Fruit fly (Drosophila melanogaster): ENCODE data around the gene CG43082.
A peak's percentile ranks its signal among the peaks of the same experiment; 100 is the strongest.

Gene CG43082

DNA sequence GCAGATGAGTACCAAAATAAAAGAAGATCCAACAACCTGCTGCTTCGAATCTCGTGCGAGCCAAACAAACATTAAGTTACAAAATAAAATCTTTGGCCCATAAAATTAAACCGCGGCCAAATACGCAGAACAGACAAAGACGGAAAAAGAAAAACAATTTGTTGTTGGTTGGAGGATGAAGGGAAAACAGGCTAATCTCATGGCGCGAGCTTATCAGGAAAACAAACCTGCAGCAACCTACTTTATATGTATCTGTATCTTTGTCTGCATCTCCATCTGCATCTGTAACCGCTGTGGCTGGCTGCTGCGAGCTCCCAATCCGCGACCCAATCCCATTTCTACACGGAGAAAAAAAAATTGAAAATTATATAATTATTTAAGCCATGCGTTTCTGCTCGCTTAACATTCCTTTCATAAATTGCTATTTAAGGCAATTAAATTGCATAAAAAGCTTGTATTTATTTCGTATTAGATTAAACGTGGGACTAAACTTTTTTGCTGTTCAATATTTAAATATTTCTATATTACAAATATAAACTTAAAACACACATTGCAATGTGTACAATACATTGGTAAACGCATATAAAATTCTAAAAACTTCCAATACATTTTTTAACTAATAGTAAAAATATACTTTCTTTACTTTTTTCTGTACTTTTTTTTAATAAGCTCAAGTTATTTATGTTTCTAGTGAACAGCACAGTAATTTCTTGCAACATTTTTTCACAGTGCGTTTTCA is 31.3 kb downstream of the CG43082 start (continued):
- TF ChIP-seq CG5953 (GFP tag; IDR thresholded peaks at IDR 0.05), result no peak
- no peak for TF ChIP-seq fru (optimal IDR thresholded peaks at IDR 0.05)
- TF ChIP-seq dmrt99B (tag; optimal IDR thresholded peaks at IDR 0.05), result peak; percentile 49
- no peak for TF ChIP-seq CG11723 (GFP tag; optimal IDR thresholded peaks at IDR 0.05)
- no peak for TF ChIP-seq lilli (GFP tag; optimal IDR thresholded peaks at IDR 0.05)
- no peak for TF ChIP-seq Opbp (GFP tag; IDR thresholded peaks at IDR 0.05; ENCODE audit: partially characterized antibody)
- TF ChIP-seq HLHmδ (GFP tag; optimal IDR thresholded peaks at IDR 0.05), result no peak
- no peak for TF ChIP-seq zfh1 (GFP tag; IDR thresholded peaks at IDR 0.05)
- no peak for TF ChIP-seq Dref (GFP tag; IDR thresholded peaks at IDR 0.05)
- TF ChIP-seq CG30431 (GFP tag; optimal IDR thresholded peaks at IDR 0.05), result no peak
- TF ChIP-seq MESR4 (GFP tag; optimal IDR thresholded peaks at IDR 0.05), result no peak
- TF ChIP-seq CG10654 (GFP tag; optimal IDR thresholded peaks at IDR 0.05), result no peak
- TF ChIP-seq CG15514 (GFP tag; optimal IDR thresholded peaks at IDR 0.05), result no peak
- no peak for TF ChIP-seq Hey (tag; optimal IDR thresholded peaks at IDR 0.05)
- TF ChIP-seq CG9876 (GFP tag; optimal IDR thresholded peaks at IDR 0.05), result no peak
- no peak for TF ChIP-seq Xrp1 (GFP tag; IDR thresholded peaks at IDR 0.05)
- TF ChIP-seq pros (GFP tag; optimal IDR thresholded peaks at IDR 0.05), result no peak
- TF ChIP-seq fd64A (GFP tag; optimal IDR thresholded peaks at IDR 0.05), result no peak
- TF ChIP-seq Rx (GFP tag; IDR thresholded peaks at IDR 0.05), result peak; percentile 12; the same call in 1 of the 2 replicates
- peak; percentile 1; the same call in 1 of the 2 replicates for TF ChIP-seq HLH3B (GFP tag; IDR thresholded peaks at IDR 0.05)
- no peak for TF ChIP-seq schlank (tag; optimal IDR thresholded peaks at IDR 0.05)
- TF ChIP-seq Tbp (GFP tag; optimal IDR thresholded peaks at IDR 0.05), result no peak
- peak; percentile 19 for TF ChIP-seq tin (GFP tag; optimal IDR thresholded peaks at IDR 0.05)
- TF ChIP-seq cg (GFP tag; optimal IDR thresholded peaks at IDR 0.05), result no peak
- no peak for TF ChIP-seq chn (GFP tag; optimal IDR thresholded peaks at IDR 0.05)
- TF ChIP-seq pita (GFP tag; optimal IDR thresholded peaks at IDR 0.05), result no peak
- TF ChIP-seq CG6254 (GFP tag; optimal IDR thresholded peaks at IDR 0.05), result peak; percentile 32
- no peak for TF ChIP-seq Atf-2 (GFP tag; optimal IDR thresholded peaks at IDR 0.05)
- no peak for TF ChIP-seq so (GFP tag; IDR thresholded peaks at IDR 0.05)
- no peak for TF ChIP-seq CG7786 (GFP tag; optimal IDR thresholded peaks at IDR 0.05)
- no peak for TF ChIP-seq Dip3 (GFP tag; optimal IDR thresholded peaks at IDR 0.05)
- TF ChIP-seq Fer2 (tag; optimal IDR thresholded peaks at IDR 0.05), result no peak
- no peak for TF ChIP-seq CG1832 (GFP tag; optimal IDR thresholded peaks at IDR 0.05)
- TF ChIP-seq Dek (tag; optimal IDR thresholded peaks at IDR 0.05), result no peak
- TF ChIP-seq NC2α (GFP tag; optimal IDR thresholded peaks at IDR 0.05), result no peak
- TF ChIP-seq CG15269 (tag; optimal IDR thresholded peaks at IDR 0.05), result peak; percentile 27
- TF ChIP-seq Ssrp (tag; optimal IDR thresholded peaks at IDR 0.05), result peak; percentile 69
- no peak for TF ChIP-seq slou (GFP tag; optimal IDR thresholded peaks at IDR 0.05)
- no peak for TF ChIP-seq onecut (GFP tag; IDR thresholded peaks at IDR 0.05)
- no peak for TF ChIP-seq sima (GFP tag; optimal IDR thresholded peaks at IDR 0.05)
- TF ChIP-seq tup (GFP tag; optimal IDR thresholded peaks at IDR 0.05), result no peak
- peak; percentile 35 for TF ChIP-seq CG12104 (GFP tag; optimal IDR thresholded peaks at IDR 0.05)
- TF ChIP-seq ro (GFP tag; IDR thresholded peaks at IDR 0.05), result no peak
- peak; percentile 19 for TF ChIP-seq ewg (GFP tag; optimal IDR thresholded peaks at IDR 0.05)
- no peak for TF ChIP-seq org-1 (GFP tag; optimal IDR thresholded peaks at IDR 0.05)
- no peak for TF ChIP-seq Rfx (GFP tag; IDR thresholded peaks at IDR 0.05)
- peak; percentile 42 for TF ChIP-seq CG8388 (GFP tag; optimal IDR thresholded peaks at IDR 0.05)
- peak; percentile 38 for TF ChIP-seq CG17359 (tag; optimal IDR thresholded peaks at IDR 0.05)
- TF ChIP-seq CG12155 (GFP tag; optimal IDR thresholded peaks at IDR 0.05), result no peak
- no peak for TF ChIP-seq Hand (GFP tag; optimal IDR thresholded peaks at IDR 0.05)
- TF ChIP-seq ham (GFP tag; IDR thresholded peaks at IDR 0.05), result no peak
